Fruit fly (Drosophila melanogaster): Measurements from ENCODE around the gene Snx1.

dm6 chr2L:3428419-3429097 is 20.9 kb upstream of the Snx1 start:
- TF ChIP-seq CG8159 (tag; optimal IDR thresholded peaks at IDR 0.05) (peak; percentile 4), CG17806 (tag; optimal IDR thresholded peaks at IDR 0.05) (no peak)

Measured in whole organism, pupa.